Worm (Caenorhabditis elegans) whole organism, L1 larva: ENCODE measurements around the gene srw-44.

Experiments
- C16A3.4 ChIP-seq: fragments of 150-350 bp; optimal IDR thresholded peaks from 2 replicates; lab custom pipeline; 2014; ENCODE audit warnings: missing biosample characterization, missing genetic modification characterization
- Y116A8C.19 ChIP-seq: sonication (generic microtip); optimal IDR thresholded peaks from 2 replicates; lab custom pipeline; 2016; ENCODE audit warnings: missing compliant biosample characterization, missing genetic modification characterization, borderline replicate concordance
- alr-1 ChIP-seq: fragments of 200-800 bp; sonication (Bioruptor generic); optimal IDR thresholded peaks from 2 replicates; lab custom pipeline; 2018; ENCODE audit warnings: borderline replicate concordance, mild to moderate bottlenecking, missing genetic modification characterization, missing compliant biosample characterization
- ama-1 ChIP-seq: fragments of 150-350 bp; optimal IDR thresholded peaks from 2 replicates; lab custom pipeline; 2014
- blmp-1 ChIP-seq: fragments of 150-350 bp; optimal IDR thresholded peaks from 2 replicates; lab custom pipeline; 2014; ENCODE audit warnings: missing biosample characterization, missing genetic modification characterization
- ceh-63 ChIP-seq: fragments of 200-800 bp; sonication (Bioruptor generic); optimal IDR thresholded peaks from 2 replicates; lab custom pipeline; 2018; ENCODE audit warnings: mild to moderate bottlenecking, missing genetic modification characterization, missing compliant biosample characterization
- ceh-82 ChIP-seq, 3 experiments: fragments of 150-350 bp in 1 of 3; sonication (generic microtip) in 2 of 3; optimal IDR thresholded peaks; 2 replicates each; lab custom pipeline; 2014 to 2017; ENCODE audit warnings: missing biosample characterization in 3 of 3, missing genetic modification characterization in 3 of 3
- dsc-1 ChIP-seq: sonication (generic microtip); optimal IDR thresholded peaks from 2 replicates; lab custom pipeline; 2016; ENCODE audit warnings: mild to moderate bottlenecking, missing genetic modification characterization, missing compliant biosample characterization
- egl-13 ChIP-seq: sonication (generic microtip); optimal IDR thresholded peaks from 2 replicates; lab custom pipeline; 2016; ENCODE audit warnings: missing genotype, missing genetic modification reagents, missing genetic modification characterization, missing compliant biosample characterization
- elt-2 ChIP-seq: sonication (generic microtip); optimal IDR thresholded peaks from 2 replicates; lab custom pipeline; 2016; ENCODE audit warnings: missing genetic modification characterization, mild to moderate bottlenecking, inconsistent platforms, missing compliant biosample characterization, missing genetic modification reagents
- elt-3 ChIP-seq, 6 experiments: fragments of 150-350 bp in 1 of 6; sonication (generic microtip); optimal IDR thresholded peaks; 2 replicates each; lab custom pipeline; 2017 to 2018; ENCODE audit warnings: missing biosample characterization in 6 of 6, missing genetic modification characterization in 6 of 6, inconsistent platforms in 1 of 6
- hlh-4 ChIP-seq: sonication (generic microtip); optimal IDR thresholded peaks from 2 replicates; lab custom pipeline; 2016; ENCODE audit warnings: mild to moderate bottlenecking, missing genetic modification characterization, missing compliant biosample characterization
- hpl-2 ChIP-seq: fragments of 150-350 bp; optimal IDR thresholded peaks from 2 replicates; lab custom pipeline; 2014; ENCODE audit warnings: missing biosample characterization, missing genetic modification reagents, missing genetic modification characterization
- irx-1 ChIP-seq: sonication (generic microtip); optimal IDR thresholded peaks from 2 replicates; lab custom pipeline; 2016; ENCODE audit warnings: missing genetic modification characterization, missing compliant biosample characterization
- isw-1 ChIP-seq: fragments of 200-800 bp; sonication (Bioruptor generic); IDR thresholded peaks from 2 replicates; pipeline ENCODE4 v1.3.6; 2022; ENCODE audit warnings: missing genetic modification characterization, missing compliant biosample characterization
- jun-1 ChIP-seq: fragments of 150-350 bp; optimal IDR thresholded peaks from 2 replicates; lab custom pipeline; 2014; ENCODE audit warnings: missing biosample characterization, missing genetic modification reagents, missing genetic modification characterization
- lin-13 ChIP-seq: fragments of 150-350 bp; optimal IDR thresholded peaks from 2 replicates; lab custom pipeline; 2014; ENCODE audit warnings: missing biosample characterization, missing genetic modification reagents, missing genetic modification characterization
- lin-14 ChIP-seq: fragments of 200-800 bp; sonication (Bioruptor generic); optimal IDR thresholded peaks from 2 replicates; lab custom pipeline; 2018; ENCODE audit warnings: mild to moderate bottlenecking, missing genetic modification characterization, moderate library complexity, missing compliant biosample characterization
- lin-35 ChIP-seq, 2 experiments: fragments of 150-350 bp; optimal IDR thresholded peaks; 2 replicates each; lab custom pipeline; 2014; ENCODE audit warnings: missing biosample characterization in 2 of 2, missing genetic modification characterization in 2 of 2, missing genetic modification reagents in 2 of 2
- mab-9 ChIP-seq: fragments of 200-800 bp; sonication (Bioruptor generic); IDR thresholded peaks from 2 replicates; pipeline ENCODE4 v1.3.6; 2022; ENCODE audit warnings: missing genetic modification reagents, missing genetic modification characterization, missing compliant biosample characterization
- nhr-11 ChIP-seq: fragments of 150-350 bp; optimal IDR thresholded peaks from 2 replicates; lab custom pipeline; 2014; ENCODE audit warnings: missing biosample characterization, missing genetic modification characterization
- nhr-12 ChIP-seq: sonication (generic microtip); optimal IDR thresholded peaks from 2 replicates; lab custom pipeline; 2017; ENCODE audit warnings: missing biosample characterization, missing genetic modification characterization
- nhr-19 ChIP-seq: fragments of 200-800 bp; sonication (Bioruptor generic); conservative IDR thresholded peaks from 2 replicates; pipeline ENCODE4 v1.3.6; 2022; ENCODE audit warnings: missing genetic modification characterization, missing compliant biosample characterization
- nhr-28 ChIP-seq: fragments of 150-350 bp; optimal IDR thresholded peaks from 2 replicates; lab custom pipeline; 2014; ENCODE audit warnings: missing biosample characterization, missing genetic modification characterization
- nhr-71 ChIP-seq: sonication (generic microtip); optimal IDR thresholded peaks from 2 replicates; lab custom pipeline; 2016; ENCODE audit warnings: mild to moderate bottlenecking, missing genetic modification characterization, moderate library complexity, missing compliant biosample characterization
- nhr-85 ChIP-seq: sonication (generic microtip); peaks from one replicate; lab custom pipeline; 2016; ENCODE audit warnings: missing genetic modification characterization, inconsistent platforms, missing compliant biosample characterization
- nhr-90 ChIP-seq: sonication (generic microtip); optimal IDR thresholded peaks from 2 replicates; lab custom pipeline; 2016; ENCODE audit warnings: mild to moderate bottlenecking, missing genetic modification characterization, missing compliant biosample characterization; ENCODE audit not compliant: poor library complexity
- rnt-1 ChIP-seq: sonication (generic microtip); optimal IDR thresholded peaks from 2 replicates; lab custom pipeline; 2016; ENCODE audit warnings: mild to moderate bottlenecking, missing genetic modification characterization, moderate library complexity, missing compliant biosample characterization
- sup-37 ChIP-seq: fragments of 200-800 bp; sonication (Bioruptor generic); optimal IDR thresholded peaks from 2 replicates; lab custom pipeline; 2018; ENCODE audit warnings: mild to moderate bottlenecking, missing genetic modification characterization, missing compliant biosample characterization
- unc-98 ChIP-seq: fragments of 200-800 bp; sonication (Bioruptor generic); IDR thresholded peaks from 2 replicates; pipeline ENCODE4 v1.3.6; 2022; ENCODE audit warnings: missing genetic modification characterization, missing compliant biosample characterization
- vab-15 ChIP-seq: sonication (generic microtip); optimal IDR thresholded peaks from 2 replicates; lab custom pipeline; 2017; ENCODE audit warnings: missing genotype, mild to moderate bottlenecking, missing genetic modification characterization, missing compliant biosample characterization
- zip-4 ChIP-seq: fragments of 200-800 bp; sonication (Bioruptor generic); optimal IDR thresholded peaks from 2 replicates; lab custom pipeline; 2018; ENCODE audit warnings: mild to moderate bottlenecking, missing genetic modification characterization, moderate library complexity, missing compliant biosample characterization

The srw-44 gene

ce11 chrV:16679981-16680380, at the start of gene srw-44:
Gene srw-44, plus strand, starts transcription at chrV:16680281.
- TF ChIP-seq elt-3 (tag; optimal IDR thresholded peaks at IDR 0.05; lab: Kevin White, UChicago) (no peak), lin-14 (GFP tag; lab: Kevin White, UChicago) (no peak), isw-1 (GFP tag; lab: Robert Waterston, UW) (no peak), lin-13 (no peak), nhr-28 (tag; lab: Kevin White, UChicago) (no peak), nhr-71 (tag; lab: Kevin White, UChicago) (no peak), elt-2 (tag; lab: Kevin White, UChicago) (no peak), nhr-19 (GFP tag; lab: Robert Waterston, UW) (no peak), nhr-12 (tag; lab: Kevin White, UChicago) (no peak), ama-1 (lab: Kevin White, UChicago) (no peak), sup-37 (GFP tag; lab: Kevin White, UChicago) (no peak), C16A3.4 (tag; lab: Kevin White, UChicago) (no peak), nhr-85 (tag; lab: Kevin White, UChicago) (no peak), alr-1 (no peak), unc-98 (GFP tag; lab: Robert Waterston, UW) (no peak), Y116A8C.19 (tag; lab: Kevin White, UChicago) (no peak)

ce11 chrV:16635911-16636310, 44.2 kb upstream of the srw-44 start, which contains the start of gene mltn-11:
Gene mltn-11, plus strand, starts transcription at chrV:16636186.
- TF ChIP-seq nhr-11 (tag; lab: Kevin White, UChicago) = no peak
- TF ChIP-seq lin-35 (GFP tag; optimal IDR thresholded peaks at IDR 0.05; lab: Kevin White, UChicago) = no peak
- TF ChIP-seq elt-2 (tag; lab: Kevin White, UChicago) = peak; percentile 54
- TF ChIP-seq vab-15 = no peak

- TF ChIP-seq ceh-82 (tag; optimal IDR thresholded peaks at IDR 0.05; lab: Kevin White, UChicago) (no peak), blmp-1 (tag; lab: Kevin White, UChicago) (no peak), hpl-2 (GFP tag; lab: Kevin White, UChicago) (no peak), jun-1 (tag; lab: Kevin White, UChicago) (no peak), irx-1 (no peak), ceh-63 (GFP tag; lab: Kevin White, UChicago) (no peak), Y116A8C.19 (tag; lab: Kevin White, UChicago) (no peak)
These were observed 41.9 kb upstream of the srw-44 start, which contains the start of gene srw-76 for ce11 chrV:16638204-16638603. Gene srw-76, minus strand, starts transcription at chrV:16638304.

DNA sequence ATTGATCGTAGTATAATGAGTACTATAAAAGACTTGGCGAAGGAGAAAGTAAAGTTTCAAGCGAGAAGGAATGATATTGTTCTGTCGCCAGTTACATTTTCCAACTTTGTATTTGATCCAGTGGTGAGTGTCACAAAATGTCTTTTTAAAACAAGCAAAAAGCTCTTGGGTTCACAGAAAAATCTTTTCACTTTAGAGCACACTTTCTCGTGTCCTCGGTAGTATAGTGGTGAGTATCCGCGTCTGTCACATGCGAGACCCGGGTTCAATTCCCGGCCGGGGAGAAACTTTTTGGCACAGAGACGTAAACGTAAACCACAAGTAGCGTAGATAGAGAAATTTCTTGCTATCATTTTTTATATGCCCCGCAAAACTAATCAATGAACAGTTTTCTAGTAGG, 39.7 kb upstream of the srw-44 start:
- no peak for TF ChIP-seq nhr-90 (tag; lab: Kevin White, UChicago)
- TF ChIP-seq dsc-1 (tag; lab: Kevin White, UChicago) = no peak
- TF ChIP-seq, all 84 proteins: peak for 0

DNA sequence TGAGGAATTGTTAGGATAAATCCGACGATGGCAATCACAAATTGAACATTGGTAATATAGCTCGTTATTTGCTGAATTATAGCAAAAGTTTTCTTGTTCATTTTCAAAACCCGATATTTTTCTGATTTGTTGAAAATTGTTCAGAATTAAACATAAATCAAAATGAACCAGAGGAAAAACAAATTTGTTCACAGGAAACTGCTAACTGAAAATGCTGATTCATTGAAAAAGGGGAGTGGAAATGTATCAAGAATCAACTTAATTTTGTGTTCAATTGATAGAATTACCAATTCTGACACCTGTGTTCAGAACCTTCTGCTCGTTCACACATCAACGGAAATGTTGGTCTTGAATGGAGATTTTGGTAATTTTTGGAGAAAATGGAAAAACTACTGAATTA, 36.5 kb upstream of the srw-44 start, which contains the start of gene srw-77:
Gene srw-77, minus strand, starts transcription at position 101 of the 400 bp plus-strand sequence.
- no peak for TF ChIP-seq zip-4 (GFP tag; lab: Kevin White, UChicago)
- TF ChIP-seq lin-35 (GFP tag; optimal IDR thresholded peaks at IDR 0.05; lab: Kevin White, UChicago) = no peak
- no peak for TF ChIP-seq egl-13 (tag; lab: Kevin White, UChicago)
- no peak for TF ChIP-seq rnt-1 (tag; lab: Kevin White, UChicago)
- TF ChIP-seq hlh-4 (tag; lab: Kevin White, UChicago) = no peak
- TF ChIP-seq mab-9 = no peak
